Worm (Caenorhabditis elegans): ENCODE data around the gene rpn-13.

rpn-13 gene

ce11 chrIII:6309066-6309465, 32.7 kb downstream of the rpn-13 start, which contains the start of gene gar-2:
TSS of gene gar-2 (plus strand) at chrIII:6309366.
- TF ChIP-seq athp-1 (tag; optimal IDR thresholded peaks at IDR 0.05) (no peak), F55B11.4 (tag; optimal IDR thresholded peaks at IDR 0.05; ENCODE audit: borderline replicate concordance, insufficient read depth) (no peak), B0019.2 (GFP tag; conservative IDR thresholded peaks at IDR 0.05) (no peak), rpc-1 (optimal IDR thresholded peaks at IDR 0.05) (no peak), rpc-1 (tag; optimal IDR thresholded peaks at IDR 0.05) (no peak), egl-44 (GFP tag; IDR thresholded peaks at IDR 0.05) (no peak)

DNA sequence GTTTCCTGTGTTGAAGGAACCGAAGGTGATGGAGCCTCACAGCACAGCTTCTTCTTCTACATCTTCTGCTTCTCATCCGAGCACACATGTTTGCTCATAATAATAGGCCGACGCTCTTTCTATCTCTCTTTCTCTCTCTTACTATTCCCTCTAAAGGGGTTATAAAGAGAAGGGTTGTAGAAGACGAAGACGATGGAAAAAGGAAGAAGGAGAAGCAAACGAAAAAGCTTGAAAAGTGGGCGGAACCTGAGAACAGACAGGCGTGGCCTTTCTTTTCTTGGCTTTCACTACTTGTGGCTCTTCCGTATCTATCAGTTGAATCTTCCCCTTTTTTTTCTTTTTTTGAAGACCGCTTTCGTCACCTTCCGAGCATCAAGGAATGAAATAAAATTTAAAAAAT, 33.9 kb downstream of the rpn-13 start:
- TF ChIP-seq ccch-3 (GFP tag; optimal IDR thresholded peaks at IDR 0.05) = no peak
- TF ChIP-seq ekl-4 (GFP tag; IDR thresholded peaks at IDR 0.05) = no peak
- TF ChIP-seq madf-8 (GFP tag; conservative IDR thresholded peaks at IDR 0.05) = no peak
- no peak for TF ChIP-seq K11D2.4 (GFP tag; IDR thresholded peaks at IDR 0.05)
- TF ChIP-seq mxl-1 (tag; optimal IDR thresholded peaks at IDR 0.05) = no peak
- TF ChIP-seq lsy-27 (tag; optimal IDR thresholded peaks at IDR 0.05; ENCODE audit: borderline replicate concordance, insufficient read depth) = no peak
- TF ChIP-seq zim-3 (tag; optimal IDR thresholded peaks at IDR 0.05) = no peak
- no peak for TF ChIP-seq mes-4 (tag; optimal IDR thresholded peaks at IDR 0.05)
- TF ChIP-seq die-1 (tag; optimal IDR thresholded peaks at IDR 0.05) = no peak
- no peak for TF ChIP-seq efl-1 (GFP tag; optimal IDR thresholded peaks at IDR 0.05)
- no peak for TF ChIP-seq F37B4.10 (GFP tag; IDR thresholded peaks at IDR 0.05)
- no peak for TF ChIP-seq ztf-18 (tag; optimal IDR thresholded peaks at IDR 0.05)
- TF ChIP-seq ztf-26 (tag; optimal IDR thresholded peaks at IDR 0.05) = no peak
- TF ChIP-seq xnd-1 (tag; optimal IDR thresholded peaks at IDR 0.05) = no peak
- no peak for TF ChIP-seq F52B5.7 (tag; optimal IDR thresholded peaks at IDR 0.05)
- no peak for TF ChIP-seq lin-35 (GFP tag; optimal IDR thresholded peaks at IDR 0.05)
- TF ChIP-seq madf-6 (GFP tag; IDR thresholded peaks at IDR 0.05) = no peak
- no peak for TF ChIP-seq lir-1 (GFP tag; conservative IDR thresholded peaks at IDR 0.05)

ce11 chrIII:6303787-6304186, 37.9 kb downstream of the rpn-13 start:
- TF ChIP-seq dpl-1 (GFP tag; optimal IDR thresholded peaks at IDR 0.05) (peak; percentile 2), lin-54 (GFP tag; optimal IDR thresholded peaks at IDR 0.05) (peak; percentile 16), mel-28 (tag; optimal IDR thresholded peaks at IDR 0.05; ENCODE audit: borderline replicate concordance) (no peak), ceh-100 (GFP tag; IDR thresholded peaks at IDR 0.05) (no peak), ztf-22 (GFP tag; optimal IDR thresholded peaks at IDR 0.05) (no peak)

DNA sequence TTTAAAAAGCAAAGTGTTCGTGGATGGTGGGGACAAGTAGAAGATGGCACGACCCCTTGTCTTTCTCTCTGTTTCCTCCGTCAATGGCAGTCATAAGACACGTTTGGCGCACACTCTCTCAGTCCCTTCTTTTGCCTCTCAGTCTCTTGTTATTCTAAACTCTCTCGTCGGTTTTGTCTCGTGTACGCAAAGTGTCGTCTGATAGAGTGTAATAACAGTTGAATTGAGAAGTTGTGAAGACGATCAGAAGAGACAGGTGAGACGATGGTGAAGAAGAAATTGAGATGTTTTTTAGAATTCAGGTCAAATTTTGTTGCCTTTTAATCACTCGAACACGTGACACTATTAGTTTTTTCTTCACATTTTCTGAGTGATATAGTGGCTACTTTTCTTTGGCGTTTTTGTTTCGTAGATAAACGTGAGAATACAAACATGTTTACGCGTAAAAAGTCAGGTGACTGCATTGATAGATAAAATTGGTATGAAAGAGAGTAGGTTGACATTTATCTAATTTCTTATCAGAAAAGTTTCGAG, 38.5 kb downstream of the rpn-13 start, which contains the start of gene F47D12.9:
TSS of gene F47D12.9 (minus strand) at position 267 of the 534 bp plus-strand sequence.
- TF ChIP-seq him-1 (tag; optimal IDR thresholded peaks at IDR 0.05) (no peak), lin-40 (tag; optimal IDR thresholded peaks at IDR 0.05) (peak; percentile 81), cebp-1 (GFP tag; IDR thresholded peaks at IDR 0.05) (no peak), cebp-1 (tag; optimal IDR thresholded peaks at IDR 0.05) (peak; percentile 74), K12H6.12 (tag; optimal IDR thresholded peaks at IDR 0.05) (peak; percentile 82), unc-130 (GFP tag; optimal IDR thresholded peaks at IDR 0.05) (no peak), snpc-4 (GFP tag; optimal IDR thresholded peaks at IDR 0.05) (no peak), snpc-4 (tag; optimal IDR thresholded peaks at IDR 0.05) (peak in 2 of 4 experiments; percentile 8 to 39), F37B4.10 (GFP tag; IDR thresholded peaks at IDR 0.05) (no peak), chd-7 (tag; optimal IDR thresholded peaks at IDR 0.05) (peak; percentile 14), rcor-1 (GFP tag; IDR thresholded peaks at IDR 0.05) (no peak), F23B12.7 (tag; optimal IDR thresholded peaks at IDR 0.05; ENCODE audit: insufficient read depth) (peak; percentile 22), ztf-26 (tag; optimal IDR thresholded peaks at IDR 0.05) (peak; percentile 60), C06A6.2 (GFP tag; conservative IDR thresholded peaks at IDR 0.05) (0 out of 2 replicates have a peak, but pooled peaks have one; percentile 26), bed-2 (GFP tag; IDR thresholded peaks at IDR 0.05) (no peak), F52B5.7 (tag; optimal IDR thresholded peaks at IDR 0.05) (no peak), madf-6 (GFP tag; IDR thresholded peaks at IDR 0.05) (0 out of 2 replicates have a peak, but pooled peaks have one; percentile 8), attf-5 (GFP tag; optimal IDR thresholded peaks at IDR 0.05) (peak; percentile 82), K11D2.4 (GFP tag; IDR thresholded peaks at IDR 0.05) (peak; percentile 47; the same call in 1 of the 2 replicates), pbrm-1 (GFP tag; IDR thresholded peaks at IDR 0.05) (0 out of 2 replicates have a peak, but pooled peaks have one; percentile 46), unc-62 (GFP tag; optimal IDR thresholded peaks at IDR 0.05) (no peak), madf-8 (GFP tag; conservative IDR thresholded peaks at IDR 0.05) (no peak)

All from whole organism, young adult.